Worm (Caenorhabditis elegans): ENCODE results near the gene nhr-234.

The nhr-234 gene

DNA sequence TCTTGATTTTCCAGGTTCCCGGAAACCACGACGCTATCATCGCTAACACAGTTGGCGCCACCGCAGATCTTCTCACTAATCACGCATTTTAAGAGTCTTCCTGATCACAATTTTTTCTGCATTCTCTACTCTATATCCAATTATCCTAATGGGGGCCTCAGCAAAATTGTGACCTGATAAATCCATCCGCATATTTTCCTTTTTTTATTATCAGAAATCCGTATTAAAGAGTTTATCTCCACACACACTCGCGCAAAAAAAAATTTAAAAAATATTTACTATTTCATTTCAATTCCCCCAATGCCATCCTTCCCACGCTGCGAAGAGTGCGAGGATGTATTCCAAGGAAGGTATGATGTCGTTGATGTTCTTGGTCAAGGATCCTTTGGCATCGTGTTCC is 29.6 kb upstream of the nhr-234 start, which contains the start of gene Y38E10A.8:
Gene Y38E10A.8 (plus strand): TSS at position 301 of the 400 bp plus-strand sequence.
- TF ChIP-seq chd-7 (tag; optimal IDR thresholded peaks at IDR 0.05) (no peak), ceh-100 (GFP tag; IDR thresholded peaks at IDR 0.05) (no peak), F23B12.7 (tag; optimal IDR thresholded peaks at IDR 0.05; ENCODE audit: insufficient read depth) (no peak), nfya-2 (GFP tag; IDR thresholded peaks at IDR 0.05) (no peak), nfyb-1 (GFP tag; IDR thresholded peaks at IDR 0.05) (no peak), K12H6.12 (tag; optimal IDR thresholded peaks at IDR 0.05) (no peak), mes-4 (tag; optimal IDR thresholded peaks at IDR 0.05) (no peak), rcor-1 (GFP tag; IDR thresholded peaks at IDR 0.05) (no peak), ama-1 (optimal IDR thresholded peaks at IDR 0.05) (no peak), ama-1 (GFP tag; optimal IDR thresholded peaks at IDR 0.05) (no peak), pha-4 (tag; optimal IDR thresholded peaks at IDR 0.05) (no peak), F33H1.4 (GFP tag; IDR thresholded peaks at IDR 0.05) (no peak), egl-18 (GFP tag; IDR thresholded peaks at IDR 0.05) (no peak)

- no peak for TF ChIP-seq ztf-6 (GFP tag; IDR thresholded peaks at IDR 0.05)
- no peak for TF ChIP-seq hrde-1 (tag; optimal IDR thresholded peaks at IDR 0.05; ENCODE audit: borderline replicate concordance)
- no peak for TF ChIP-seq madf-3 (GFP tag; IDR thresholded peaks at IDR 0.05)
- TF ChIP-seq cebp-2 (GFP tag; IDR thresholded peaks at IDR 0.05): no peak
- TF ChIP-seq lag-1 (GFP tag; IDR thresholded peaks at IDR 0.05): no peak
- no peak for TF ChIP-seq bed-1 (GFP tag; IDR thresholded peaks at IDR 0.05)
- TF ChIP-seq ZK185.1 (tag; optimal IDR thresholded peaks at IDR 0.05; ENCODE audit: poor library complexity, severe bottlenecking): no peak
- no peak for TF ChIP-seq ceh-58 (GFP tag; IDR thresholded peaks at IDR 0.05)
- no peak for TF ChIP-seq lin-35 (GFP tag; optimal IDR thresholded peaks at IDR 0.05)
These were observed 27.8 kb upstream of the nhr-234 start, which contains the start of gene Y38E10A.9 for ce11 chrII:12608653-12609052. Y38E10A.9 (plus strand) TSS chrII:12608953.

DNA sequence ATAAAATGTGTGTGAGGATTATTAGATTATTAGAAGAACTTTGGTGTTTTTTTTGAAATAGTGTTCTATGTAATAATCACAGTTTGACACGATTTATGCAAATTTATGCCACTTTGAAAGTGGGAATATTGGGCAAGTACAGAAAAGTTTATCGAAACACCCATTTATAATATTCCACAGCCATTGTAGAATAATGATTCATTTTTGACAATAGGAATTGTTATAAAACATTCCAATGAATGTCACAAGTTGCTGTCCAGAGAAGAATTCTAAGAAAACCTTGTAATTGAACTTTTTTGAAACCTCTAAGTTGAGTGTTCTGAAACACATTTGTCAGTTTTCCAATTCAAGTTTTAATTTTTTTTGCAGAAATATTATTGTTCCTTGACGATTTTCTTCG is 24.3 kb upstream of the nhr-234 start, which contains the start of gene nspe-4:
Gene nspe-4 (plus strand): TSS at position 301 of the 400 bp plus-strand sequence.
- TF ChIP-seq Y79H2A.3 (GFP tag; conservative IDR thresholded peaks at IDR 0.05) (no peak), ztf-18 (tag; optimal IDR thresholded peaks at IDR 0.05) (no peak), B0019.2 (GFP tag; conservative IDR thresholded peaks at IDR 0.05) (no peak), cebp-1 (GFP tag; IDR thresholded peaks at IDR 0.05) (no peak), cebp-1 (tag; optimal IDR thresholded peaks at IDR 0.05) (no peak), F39B2.1 (GFP tag; IDR thresholded peaks at IDR 0.05) (no peak), hmg-1.2 (GFP tag; IDR thresholded peaks at IDR 0.05) (no peak), xnd-1 (tag; optimal IDR thresholded peaks at IDR 0.05) (no peak), rec-8 (tag; optimal IDR thresholded peaks at IDR 0.05) (no peak), bed-1 (GFP tag; IDR thresholded peaks at IDR 0.05) (no peak), ztf-28 (GFP tag; IDR thresholded peaks at IDR 0.05) (no peak), F55B11.4 (tag; optimal IDR thresholded peaks at IDR 0.05; ENCODE audit: borderline replicate concordance, insufficient read depth) (no peak), ceh-58 (GFP tag; IDR thresholded peaks at IDR 0.05) (no peak), athp-1 (tag; optimal IDR thresholded peaks at IDR 0.05) (no peak), nhr-120 (GFP tag; IDR thresholded peaks at IDR 0.05) (no peak), ceh-40 (GFP tag; IDR thresholded peaks at IDR 0.05) (no peak), egrh-3 (GFP tag; IDR thresholded peaks at IDR 0.05) (no peak)
